Worm (Caenorhabditis elegans): ENCODE measurements around the gene sri-65.

The sri-65 gene

DNA sequence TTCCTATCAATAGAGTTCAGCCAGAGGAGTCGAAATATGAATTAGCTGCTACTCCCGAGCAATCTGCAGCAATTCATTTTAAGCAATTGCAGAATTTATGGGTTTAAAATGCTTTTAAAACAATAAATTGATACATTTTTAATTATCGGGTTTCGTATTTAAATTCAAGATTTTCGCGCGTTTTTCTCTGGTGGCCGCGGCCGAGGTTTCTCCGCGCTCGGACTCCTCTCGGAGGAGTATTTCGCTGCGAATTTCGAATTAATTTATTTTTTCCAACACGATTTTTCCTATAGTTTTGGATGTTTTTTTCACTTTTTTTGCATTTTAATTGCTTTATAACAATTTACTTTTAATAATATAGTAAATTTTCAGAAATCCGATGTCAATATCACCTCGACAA is 13.4 kb upstream of the sri-65 start, which contains the start of gene F13A7.14 (continued):
- TF ChIP-seq sdz-38 (tag; optimal IDR thresholded peaks at IDR 0.05): no peak
- peak; percentile 17; the same call in 1 of the 2 replicates for TF ChIP-seq egl-44 (GFP tag; IDR thresholded peaks at IDR 0.05)
- TF ChIP-seq B0336.3 (GFP tag; IDR thresholded peaks at IDR 0.05): 0 out of 2 replicates have a peak, but pooled peaks have one; percentile 29
- no peak for TF ChIP-seq Y95B8A.8 (GFP tag; IDR thresholded peaks at IDR 0.05)
- TF ChIP-seq nhr-80 (tag; optimal IDR thresholded peaks at IDR 0.05): no peak
- TF ChIP-seq hlh-12 (tag; optimal IDR thresholded peaks at IDR 0.05): no peak
- TF ChIP-seq egl-18 (GFP tag; IDR thresholded peaks at IDR 0.05): no peak
- TF ChIP-seq repo-1 (tag; optimal IDR thresholded peaks at IDR 0.05): no peak
- no peak for TF ChIP-seq madf-3 (GFP tag; IDR thresholded peaks at IDR 0.05)
- peak; percentile 28 for TF ChIP-seq tbp1 (GFP tag; optimal IDR thresholded peaks at IDR 0.05)
- TF ChIP-seq hrde-1 (tag; optimal IDR thresholded peaks at IDR 0.05; ENCODE audit: borderline replicate concordance): no peak
- peak; percentile 52 for TF ChIP-seq ceh-91 (GFP tag; IDR thresholded peaks at IDR 0.05)
- no peak for TF ChIP-seq F10E7.11 (tag; optimal IDR thresholded peaks at IDR 0.05)
- TF ChIP-seq C17E4.6 (GFP tag; IDR thresholded peaks at IDR 0.05): no peak
- TF ChIP-seq K11D2.4 (GFP tag; IDR thresholded peaks at IDR 0.05): 0 out of 2 replicates have a peak, but pooled peaks have one; percentile 37
- TF ChIP-seq F55B11.4 (tag; optimal IDR thresholded peaks at IDR 0.05; ENCODE audit: borderline replicate concordance, insufficient read depth): no peak
- peak; percentile 15 for TF ChIP-seq B0261.1 (tag; optimal IDR thresholded peaks at IDR 0.05)
- no peak for TF ChIP-seq atf-7 (tag; optimal IDR thresholded peaks at IDR 0.05)
- no peak for TF ChIP-seq ztf-3 (GFP tag; optimal IDR thresholded peaks at IDR 0.05)
- TF ChIP-seq ama-1 (optimal IDR thresholded peaks at IDR 0.05): no peak
- TF ChIP-seq ama-1 (GFP tag; optimal IDR thresholded peaks at IDR 0.05): no peak
- no peak for TF ChIP-seq sea-2 (GFP tag; IDR thresholded peaks at IDR 0.05)
- no peak for TF ChIP-seq dpff-1 (tag; optimal IDR thresholded peaks at IDR 0.05)
- TF ChIP-seq F33H1.4 (GFP tag; IDR thresholded peaks at IDR 0.05): peak; percentile 51
- peak; percentile 66 for TF ChIP-seq madf-8 (GFP tag; conservative IDR thresholded peaks at IDR 0.05)
- 0 out of 2 replicates have a peak, but pooled peaks have one; percentile 42 for TF ChIP-seq egrh-3 (GFP tag; IDR thresholded peaks at IDR 0.05)
- peak; percentile 89 for TF ChIP-seq lin-54 (GFP tag; optimal IDR thresholded peaks at IDR 0.05)
- no peak for TF ChIP-seq bed-1 (GFP tag; IDR thresholded peaks at IDR 0.05)
- TF ChIP-seq attf-3 (GFP tag; conservative IDR thresholded peaks at IDR 0.05): peak; percentile 62
- TF ChIP-seq bed-2 (GFP tag; IDR thresholded peaks at IDR 0.05): peak; percentile 89
- TF ChIP-seq T07F8.4 (tag; optimal IDR thresholded peaks at IDR 0.05): no peak
- TF ChIP-seq T26A5.8 (tag; optimal IDR thresholded peaks at IDR 0.05): no peak
- no peak for TF ChIP-seq nhr-120 (GFP tag; IDR thresholded peaks at IDR 0.05)
- peak; percentile 62; the same call in 1 of the 2 replicates for TF ChIP-seq hmg-20 (GFP tag; IDR thresholded peaks at IDR 0.05)
- TF ChIP-seq xnd-1 (tag; optimal IDR thresholded peaks at IDR 0.05): peak; percentile 6
- peak; percentile 30 for TF ChIP-seq F23B12.7 (tag; optimal IDR thresholded peaks at IDR 0.05; ENCODE audit: insufficient read depth)
- no peak for TF ChIP-seq ccch-3 (GFP tag; optimal IDR thresholded peaks at IDR 0.05)
- peak; percentile 42 for TF ChIP-seq madf-10 (tag; optimal IDR thresholded peaks at IDR 0.05)
- no peak for TF ChIP-seq rpc-1 (optimal IDR thresholded peaks at IDR 0.05)
- no peak for TF ChIP-seq rpc-1 (tag; optimal IDR thresholded peaks at IDR 0.05)
- TF ChIP-seq ztf-18 (tag; optimal IDR thresholded peaks at IDR 0.05): no peak
- no peak for TF ChIP-seq lin-40 (tag; optimal IDR thresholded peaks at IDR 0.05)
- TF ChIP-seq ceh-27 (GFP tag; optimal IDR thresholded peaks at IDR 0.05): peak; percentile 80
- no peak for TF ChIP-seq snpc-1.1 (tag; optimal IDR thresholded peaks at IDR 0.05; ENCODE audit: insufficient read depth)
- no peak for TF ChIP-seq F57C9.4 (tag; optimal IDR thresholded peaks at IDR 0.05)
- no peak for TF ChIP-seq mes-4 (tag; optimal IDR thresholded peaks at IDR 0.05)
- TF ChIP-seq attf-5 (GFP tag; optimal IDR thresholded peaks at IDR 0.05): no peak
- no peak for TF ChIP-seq F37B4.10 (GFP tag; IDR thresholded peaks at IDR 0.05)
- no peak for TF ChIP-seq zfh-2 (GFP tag; conservative IDR thresholded peaks at IDR 0.05)
- peak; percentile 47 for TF ChIP-seq chd-7 (tag; optimal IDR thresholded peaks at IDR 0.05)
- TF ChIP-seq nfyb-1 (GFP tag; IDR thresholded peaks at IDR 0.05): no peak
